Worm (Caenorhabditis elegans) whole organism, early embryonic: Measurements from ENCODE around the gene clec-62.

ENCODE experiments used
- B0310.2 ChIP-seq: sonication (generic microtip); optimal IDR thresholded peaks from 2 replicates; lab custom pipeline; 2016; ENCODE audit warnings: mild to moderate bottlenecking, missing genetic modification characterization, missing compliant biosample characterization
- F13C5.2 ChIP-seq: sonication (generic microtip); optimal IDR thresholded peaks from 2 replicates; lab custom pipeline; 2017; ENCODE audit warnings: mild to moderate bottlenecking, missing genetic modification characterization, inconsistent platforms, missing compliant biosample characterization
- aly-1 ChIP-seq: sonication (generic microtip); optimal IDR thresholded peaks from 2 replicates; lab custom pipeline; 2016; ENCODE audit warnings: missing genetic modification characterization, missing compliant biosample characterization
- ama-1 ChIP-seq: fragments of 150-350 bp; optimal IDR thresholded peaks from 2 replicates; lab custom pipeline; 2014
- ceh-13 ChIP-seq: fragments of 200-800 bp; sonication (Bioruptor generic); optimal IDR thresholded peaks from 2 replicates; lab custom pipeline; 2018; ENCODE audit warnings: mild to moderate bottlenecking, missing genetic modification characterization, missing compliant biosample characterization
- ceh-36 ChIP-seq: sonication (generic microtip); optimal IDR thresholded peaks from 2 replicates; lab custom pipeline; 2016; ENCODE audit warnings: missing genetic modification characterization, inconsistent platforms, missing compliant biosample characterization
- ets-7 ChIP-seq: sonication (generic microtip); optimal IDR thresholded peaks from 2 replicates; lab custom pipeline; 2016; ENCODE audit warnings: missing genotype, missing genetic modification characterization, missing compliant biosample characterization
- flt-1 ChIP-seq: fragments of 200-800 bp; sonication (Bioruptor generic); IDR thresholded peaks from 2 replicates; pipeline ENCODE4 v1.3.6; 2022; ENCODE audit warnings: missing genetic modification characterization, missing compliant biosample characterization
- hmbx-1 ChIP-seq: sonication (generic microtip); optimal IDR thresholded peaks from 2 replicates; lab custom pipeline; 2016; ENCODE audit warnings: mild to moderate bottlenecking, missing genetic modification characterization, missing compliant biosample characterization
- hmg-4 ChIP-seq: fragments of 200-800 bp; sonication (Bioruptor generic); optimal IDR thresholded peaks from 2 replicates; lab custom pipeline; 2018; ENCODE audit warnings: mild to moderate bottlenecking, missing genetic modification characterization, missing compliant biosample characterization
- hnd-1 ChIP-seq: sonication (generic microtip); optimal IDR thresholded peaks from 2 replicates; lab custom pipeline; 2016; ENCODE audit warnings: missing genetic modification characterization, missing compliant biosample characterization
- pes-1 ChIP-seq: fragments of 200-800 bp; sonication (Bioruptor generic); IDR thresholded peaks from 2 replicates; pipeline ENCODE4 v1.3.6; 2022; ENCODE audit warnings: missing genetic modification reagents, missing genetic modification characterization, missing compliant biosample characterization
- scrt-1 ChIP-seq: fragments of 200-800 bp; sonication (Bioruptor generic); IDR thresholded peaks from 2 replicates; pipeline ENCODE4 v1.3.6; 2022; ENCODE audit warnings: missing genetic modification characterization, missing compliant biosample characterization
- sea-1 ChIP-seq: fragments of 200-800 bp; sonication (Bioruptor generic); conservative IDR thresholded peaks from 2 replicates; pipeline ENCODE4 v1.3.6; 2022; ENCODE audit warnings: missing genetic modification characterization, missing compliant biosample characterization
- tbx-11 ChIP-seq: fragments of 200-800 bp; sonication (Bioruptor generic); IDR thresholded peaks from 2 replicates; pipeline ENCODE4 v1.3.6; 2022; ENCODE audit warnings: missing genetic modification characterization, missing compliant biosample characterization
- tbx-37 ChIP-seq: fragments of 200-800 bp; sonication (Bioruptor generic); conservative IDR thresholded peaks from 2 replicates; pipeline ENCODE4 v1.3.6; 2022; ENCODE audit warnings: missing genetic modification reagents, missing genetic modification characterization, missing compliant biosample characterization
- tra-4 ChIP-seq: sonication (generic microtip); optimal IDR thresholded peaks from 2 replicates; lab custom pipeline; 2017; ENCODE audit warnings: missing genetic modification characterization, missing compliant biosample characterization

clec-62 gene

ce11 chrII:12896666-12897065 lies 1.7 kb upstream of the clec-62 start:
- no peak for TF ChIP-seq tbx-37 (GFP tag; lab: Robert Waterston, UW)
- no peak for TF ChIP-seq ceh-13 (GFP tag; lab: Kevin White, UChicago)
- TF ChIP-seq tbx-11 = no peak
- no peak for TF ChIP-seq hmbx-1 (tag; lab: Kevin White, UChicago)
- TF ChIP-seq tra-4 (tag; lab: Kevin White, UChicago) = no peak
- no peak for TF ChIP-seq aly-1
- TF ChIP-seq pes-1 (GFP tag; lab: Robert Waterston, UW) = no peak

- TF ChIP-seq scrt-1 (GFP tag; lab: Robert Waterston, UW) = no peak
- no peak for TF ChIP-seq tbx-11
- TF ChIP-seq hnd-1 = no peak
- TF ChIP-seq ets-7 = no peak
- no peak for TF ChIP-seq ceh-13 (GFP tag; lab: Kevin White, UChicago)
- no peak for TF ChIP-seq aly-1
- TF ChIP-seq hmbx-1 (tag; lab: Kevin White, UChicago) = no peak
- no peak for TF ChIP-seq hmg-4 (GFP tag; lab: Kevin White, UChicago)
- TF ChIP-seq ceh-36 (tag; lab: Kevin White, UChicago) = no peak
- no peak for TF ChIP-seq tra-4 (tag; lab: Kevin White, UChicago)
- no peak for TF ChIP-seq flt-1 (GFP tag; lab: Robert Waterston, UW)
- no peak for TF ChIP-seq sea-1 (GFP tag; lab: Robert Waterston, UW)
Measured at ce11 chrII:12892407-12892806, 2.5 kb downstream of the clec-62 start.

- TF ChIP-seq ceh-13 (GFP tag; lab: Kevin White, UChicago) = no peak
- no peak for TF ChIP-seq hmbx-1 (tag; lab: Kevin White, UChicago)
- no peak for TF ChIP-seq aly-1
- TF ChIP-seq ceh-36 (tag; lab: Kevin White, UChicago) = no peak
- TF ChIP-seq scrt-1 (GFP tag; lab: Robert Waterston, UW) = no peak
- no peak for TF ChIP-seq tbx-11
- no peak for TF ChIP-seq tra-4 (tag; lab: Kevin White, UChicago)
- no peak for TF ChIP-seq hnd-1
- no peak for TF ChIP-seq ama-1 (lab: Kevin White, UChicago)
- TF ChIP-seq B0310.2 (tag; lab: Kevin White, UChicago) = no peak
- no peak for TF ChIP-seq F13C5.2 (tag; lab: Kevin White, UChicago)
Measured at ce11 chrII:12888471-12888870, 6.5 kb downstream of the clec-62 start, which contains the start of gene F35C5.3. Gene F35C5.3, plus strand, starts transcription at chrII:12888771.

- TF ChIP-seq ama-1 (lab: Kevin White, UChicago) (no peak), tra-4 (tag; lab: Kevin White, UChicago) (no peak), hnd-1 (no peak), sea-1 (GFP tag; lab: Robert Waterston, UW) (no peak), ets-7 (no peak), aly-1 (no peak), F13C5.2 (tag; lab: Kevin White, UChicago) (no peak), ceh-36 (tag; lab: Kevin White, UChicago) (no peak), B0310.2 (tag; lab: Kevin White, UChicago) (no peak)
Measured at ce11 chrII:12884972-12885371, 10.0 kb downstream of the clec-62 start, which contains the start of gene sra-14. Gene sra-14, plus strand, starts transcription at chrII:12885272.

ce11 chrII:12880406-12880805 lies 14.5 kb downstream of the clec-62 start, which contains the start of gene F35C5.1:
Gene F35C5.1, plus strand, starts transcription at chrII:12880804.
- TF ChIP-seq F13C5.2 (tag; lab: Kevin White, UChicago) (no peak), tbx-37 (GFP tag; lab: Robert Waterston, UW) (no peak), tbx-11 (no peak), scrt-1 (GFP tag; lab: Robert Waterston, UW) (no peak), sea-1 (GFP tag; lab: Robert Waterston, UW) (no peak), ceh-36 (tag; lab: Kevin White, UChicago) (no peak), aly-1 (no peak), B0310.2 (tag; lab: Kevin White, UChicago) (no peak), flt-1 (GFP tag; lab: Robert Waterston, UW) (no peak), ets-7 (no peak), ceh-13 (GFP tag; lab: Kevin White, UChicago) (no peak)

ce11 chrII:12879758-12880157 lies 15.2 kb downstream of the clec-62 start:
- no peak for TF ChIP-seq scrt-1 (GFP tag; lab: Robert Waterston, UW)
- TF ChIP-seq pes-1 (GFP tag; lab: Robert Waterston, UW) = no peak
- no peak for TF ChIP-seq F13C5.2 (tag; lab: Kevin White, UChicago)
- TF ChIP-seq tra-4 (tag; lab: Kevin White, UChicago) = no peak
- no peak for TF ChIP-seq hmg-4 (GFP tag; lab: Kevin White, UChicago)
- TF ChIP-seq B0310.2 (tag; lab: Kevin White, UChicago) = no peak
- no peak for TF ChIP-seq tbx-37 (GFP tag; lab: Robert Waterston, UW)
- TF ChIP-seq hmbx-1 (tag; lab: Kevin White, UChicago) = no peak
- no peak for TF ChIP-seq aly-1
- TF ChIP-seq flt-1 (GFP tag; lab: Robert Waterston, UW) = no peak
- no peak for TF ChIP-seq sea-1 (GFP tag; lab: Robert Waterston, UW)

- TF ChIP-seq F13C5.2 (tag; lab: Kevin White, UChicago) (no peak), hmbx-1 (tag; lab: Kevin White, UChicago) (no peak), pes-1 (GFP tag; lab: Robert Waterston, UW) (no peak), B0310.2 (tag; lab: Kevin White, UChicago) (no peak), aly-1 (no peak), tbx-11 (no peak), hnd-1 (no peak), ama-1 (lab: Kevin White, UChicago) (no peak), ceh-36 (tag; lab: Kevin White, UChicago) (no peak), flt-1 (GFP tag; lab: Robert Waterston, UW) (no peak), ceh-13 (GFP tag; lab: Kevin White, UChicago) (no peak), ets-7 (no peak), tra-4 (tag; lab: Kevin White, UChicago) (no peak), hmg-4 (GFP tag; lab: Kevin White, UChicago) (no peak), scrt-1 (GFP tag; lab: Robert Waterston, UW) (no peak), sea-1 (GFP tag; lab: Robert Waterston, UW) (no peak), tbx-37 (GFP tag; lab: Robert Waterston, UW) (no peak)
Measured at ce11 chrII:12878697-12879096, 16.2 kb downstream of the clec-62 start.
